1 fruit fly cellular context compared by ENCODE assay signal in the genomic region with DNA sequence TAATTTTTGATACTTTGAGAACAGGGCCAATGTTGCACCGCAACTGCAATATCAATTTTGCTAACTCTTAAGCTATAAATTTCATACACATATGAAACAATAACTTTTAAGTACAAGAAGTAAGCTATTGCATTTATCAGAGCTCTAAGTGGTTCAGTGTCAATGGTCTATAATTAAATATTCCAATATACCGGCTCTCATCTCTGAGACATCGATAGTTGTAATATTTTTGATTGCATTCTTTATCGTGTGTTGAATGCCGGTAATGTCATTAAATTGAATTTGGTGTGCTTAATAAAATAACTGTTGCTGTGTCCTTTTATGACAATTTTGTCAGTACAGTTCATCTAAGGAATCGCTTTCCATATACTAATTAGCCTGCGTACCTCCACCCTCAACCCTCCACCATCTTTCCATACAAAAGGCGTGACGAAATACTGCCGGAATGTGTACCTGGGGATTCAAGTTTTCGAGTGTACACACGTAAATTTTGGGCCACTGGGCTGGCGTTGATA.
TF ChIP-seq lines count a peak whose summit lies in the region.

A gene (plus strand): TSS at position 238 of the 515 bp plus-strand sequence.

TF ChIP-seq in whole organism, embryonic, 481 proteins besides CTCF, POLR2A, EP300 and RAD21 (continued from another document and continues in another):
- no peak for TF ChIP-seq cwo (GFP tag; optimal IDR thresholded peaks at IDR 0.05; lab: Kevin White, UChicago)
- TF ChIP-seq Atf6 (GFP tag; IDR thresholded peaks at IDR 0.05; lab: Robert Waterston, UW): no peak
- TF ChIP-seq Rx (GFP tag; IDR thresholded peaks at IDR 0.05; lab: Robert Waterston, UW): no peak
- TF ChIP-seq Bdp1 (GFP tag; optimal IDR thresholded peaks at IDR 0.05; lab: Kevin White, UChicago): no peak
- peak; percentile 19 for TF ChIP-seq HmgD (GFP tag; optimal IDR thresholded peaks at IDR 0.05; lab: Kevin White, UChicago)
- no peak for TF ChIP-seq BtbVII (GFP tag; optimal IDR thresholded peaks at IDR 0.05; lab: Kevin White, UChicago)
- TF ChIP-seq eve (GFP tag; optimal IDR thresholded peaks at IDR 0.05; lab: Kevin White, UChicago): peak in 1 of 2 experiments; percentile 60
- peak; percentile 45; the same call in 1 of the 3 replicates for TF ChIP-seq vnd (GFP tag; IDR thresholded peaks at IDR 0.05; lab: Robert Waterston, UW; ENCODE audit: partially characterized antibody)
- TF ChIP-seq scrt (GFP tag; optimal IDR thresholded peaks at IDR 0.05; lab: Kevin White, UChicago): peak; percentile 47
- no peak for TF ChIP-seq D19B (GFP tag; optimal IDR thresholded peaks at IDR 0.05; lab: Kevin White, UChicago)
- TF ChIP-seq unpg (GFP tag; optimal IDR thresholded peaks at IDR 0.05; lab: Kevin White, UChicago): no peak
- peak; percentile 49; the same call in 2 of the 3 replicates for TF ChIP-seq CG6791 (GFP tag; IDR thresholded peaks at IDR 0.05; lab: Robert Waterston, UW; ENCODE audit: partially characterized antibody)
- TF ChIP-seq Trl (optimal IDR thresholded peaks at IDR 0.05; lab: Kevin White, UChicago): no peak
- no peak for TF ChIP-seq Trl (GFP tag; optimal IDR thresholded peaks at IDR 0.05; lab: Kevin White, UChicago)
- TF ChIP-seq trem (tag; optimal IDR thresholded peaks at IDR 0.05; lab: Kevin White, UChicago): peak; percentile 44
- no peak for TF ChIP-seq CG7556 (GFP tag; optimal IDR thresholded peaks at IDR 0.05; lab: Kevin White, UChicago)
- no peak for TF ChIP-seq CoRest (tag; optimal IDR thresholded peaks at IDR 0.05; lab: Kevin White, UChicago)
- TF ChIP-seq CG6272 (GFP tag; IDR thresholded peaks at IDR 0.05; lab: Robert Waterston, UW): no peak
- TF ChIP-seq CG2129 (GFP tag; IDR thresholded peaks at IDR 0.05; lab: Robert Waterston, UW; ENCODE audit: partially characterized antibody): no peak
- no peak for TF ChIP-seq CG15514 (GFP tag; optimal IDR thresholded peaks at IDR 0.05; lab: Kevin White, UChicago)
- TF ChIP-seq Gug (GFP tag; IDR thresholded peaks at IDR 0.05; lab: Robert Waterston, UW): no peak
- no peak for TF ChIP-seq dati (GFP tag; IDR thresholded peaks at IDR 0.05; lab: Robert Waterston, UW)
- TF ChIP-seq CG1832 (GFP tag; optimal IDR thresholded peaks at IDR 0.05; lab: Kevin White, UChicago): no peak
- no peak for TF ChIP-seq HHEX (GFP tag; optimal IDR thresholded peaks at IDR 0.05; lab: Kevin White, UChicago)
- no peak for TF ChIP-seq Meics (GFP tag; optimal IDR thresholded peaks at IDR 0.05; lab: Kevin White, UChicago)
- TF ChIP-seq CG1602 (GFP tag; optimal IDR thresholded peaks at IDR 0.05; lab: Kevin White, UChicago): peak; percentile 17
- no peak for TF ChIP-seq schlank (tag; optimal IDR thresholded peaks at IDR 0.05; lab: Kevin White, UChicago)
- TF ChIP-seq CG17361 (GFP tag; IDR thresholded peaks at IDR 0.05; lab: Robert Waterston, UW): 0 out of 3 replicates have a peak, but pooled peaks have one; percentile 38
- TF ChIP-seq kah (GFP tag; optimal IDR thresholded peaks at IDR 0.05; lab: Kevin White, UChicago): no peak
- TF ChIP-seq rib (GFP tag; IDR thresholded peaks at IDR 0.05; lab: Robert Waterston, UW): no peak
- no peak for TF ChIP-seq lov (optimal IDR thresholded peaks at IDR 0.05; lab: Kevin White, UChicago)
- TF ChIP-seq lov (GFP tag; IDR thresholded peaks at IDR 0.05; lab: Robert Waterston, UW): no peak
- peak; percentile 23 for TF ChIP-seq Lhr (GFP tag; optimal IDR thresholded peaks at IDR 0.05; lab: Kevin White, UChicago)
- peak; percentile 79 for TF ChIP-seq MESR4 (GFP tag; optimal IDR thresholded peaks at IDR 0.05; lab: Kevin White, UChicago)
- no peak for TF ChIP-seq CG13894 (tag; optimal IDR thresholded peaks at IDR 0.05; lab: Kevin White, UChicago)
- no peak for TF ChIP-seq CG4404 (GFP tag; IDR thresholded peaks at IDR 0.05; lab: Robert Waterston, UW)
- TF ChIP-seq gsb (GFP tag; IDR thresholded peaks at IDR 0.05; lab: Robert Waterston, UW): no peak
- no peak for TF ChIP-seq CG13624 (GFP tag; optimal IDR thresholded peaks at IDR 0.05; lab: Kevin White, UChicago)
- no peak for TF ChIP-seq tup (GFP tag; optimal IDR thresholded peaks at IDR 0.05; lab: Kevin White, UChicago)
- TF ChIP-seq gem (tag; optimal IDR thresholded peaks at IDR 0.05; lab: Kevin White, UChicago): peak; percentile 32
- TF ChIP-seq so (GFP tag; IDR thresholded peaks at IDR 0.05; lab: Robert Waterston, UW): no peak
- peak; percentile 26 for TF ChIP-seq CG8089 (GFP tag; optimal IDR thresholded peaks at IDR 0.05; lab: Kevin White, UChicago)
- peak; percentile 82 for TF ChIP-seq wek (GFP tag; optimal IDR thresholded peaks at IDR 0.05; lab: Kevin White, UChicago)
- no peak for TF ChIP-seq CG7987 (GFP tag; optimal IDR thresholded peaks at IDR 0.05; lab: Kevin White, UChicago)
- no peak for TF ChIP-seq CG11560 (tag; IDR thresholded peaks at IDR 0.05; lab: Robert Waterston, UW)
- no peak for TF ChIP-seq CG4707 (GFP tag; optimal IDR thresholded peaks at IDR 0.05; lab: Kevin White, UChicago)
- no peak for TF ChIP-seq E2f2 (GFP tag; IDR thresholded peaks at IDR 0.05; lab: Robert Waterston, UW)
- no peak for TF ChIP-seq CG9609 (GFP tag; optimal IDR thresholded peaks at IDR 0.05; lab: Kevin White, UChicago)
- no peak for TF ChIP-seq CkIIα-i1 (GFP tag; IDR thresholded peaks at IDR 0.05; lab: Robert Waterston, UW)
- no peak for TF ChIP-seq ftz-f1 (GFP tag; optimal IDR thresholded peaks at IDR 0.05; lab: Kevin White, UChicago)
- no peak for TF ChIP-seq CG17328 (GFP tag; IDR thresholded peaks at IDR 0.05; lab: Robert Waterston, UW)
- no peak for TF ChIP-seq bcd (GFP tag; optimal IDR thresholded peaks at IDR 0.05; lab: Kevin White, UChicago)
- TF ChIP-seq usp (GFP tag; optimal IDR thresholded peaks at IDR 0.05; lab: Kevin White, UChicago): no peak
- no peak for TF ChIP-seq pho (GFP tag; optimal IDR thresholded peaks at IDR 0.05; lab: Kevin White, UChicago)
- no peak for TF ChIP-seq CG17829 (tag; optimal IDR thresholded peaks at IDR 0.05; lab: Kevin White, UChicago)
- no peak for TF ChIP-seq CG7271 (tag; optimal IDR thresholded peaks at IDR 0.05; lab: Kevin White, UChicago)
- no peak for TF ChIP-seq run (tag; optimal IDR thresholded peaks at IDR 0.05; lab: Kevin White, UChicago)
- TF ChIP-seq trh (GFP tag; optimal IDR thresholded peaks at IDR 0.05; lab: Kevin White, UChicago): no peak
- TF ChIP-seq tio (GFP tag; optimal IDR thresholded peaks at IDR 0.05; lab: Kevin White, UChicago): no peak
- TF ChIP-seq btn (GFP tag; optimal IDR thresholded peaks at IDR 0.05; lab: Kevin White, UChicago): no peak
- no peak for TF ChIP-seq CG12744 (GFP tag; optimal IDR thresholded peaks at IDR 0.05; lab: Kevin White, UChicago)
- no peak for TF ChIP-seq CG7928 (GFP tag; optimal IDR thresholded peaks at IDR 0.05; lab: Kevin White, UChicago)
- TF ChIP-seq org-1 (GFP tag; optimal IDR thresholded peaks at IDR 0.05; lab: Kevin White, UChicago): no peak
- TF ChIP-seq CG1603 (tag; optimal IDR thresholded peaks at IDR 0.05; lab: Kevin White, UChicago): peak; percentile 95
- no peak for TF ChIP-seq CG10274 (GFP tag; optimal IDR thresholded peaks at IDR 0.05; lab: Kevin White, UChicago)
- no peak for TF ChIP-seq ATbp (GFP tag; optimal IDR thresholded peaks at IDR 0.05; lab: Kevin White, UChicago)
- TF ChIP-seq MBD-R2 (GFP tag; IDR thresholded peaks at IDR 0.05; lab: Robert Waterston, UW): peak; percentile 44; the same call in 1 of the 2 replicates
- TF ChIP-seq Oli (tag; optimal IDR thresholded peaks at IDR 0.05; lab: Kevin White, UChicago): no peak
- peak; percentile 60 for TF ChIP-seq Bgb (GFP tag; IDR thresholded peaks at IDR 0.05; lab: Robert Waterston, UW; ENCODE audit: partially characterized antibody)
- TF ChIP-seq grau (tag; optimal IDR thresholded peaks at IDR 0.05; lab: Kevin White, UChicago): no peak
- no peak for TF ChIP-seq HmgZ (tag; optimal IDR thresholded peaks at IDR 0.05; lab: Kevin White, UChicago)
- TF ChIP-seq kni (GFP tag; optimal IDR thresholded peaks at IDR 0.05; lab: Kevin White, UChicago): no peak
- TF ChIP-seq Myb (GFP tag; optimal IDR thresholded peaks at IDR 0.05; lab: Kevin White, UChicago): no peak
- TF ChIP-seq CG3281 (GFP tag; optimal IDR thresholded peaks at IDR 0.05; lab: Kevin White, UChicago): no peak
- TF ChIP-seq ro (GFP tag; IDR thresholded peaks at IDR 0.05; lab: Robert Waterston, UW): no peak
- no peak for TF ChIP-seq Hr39 (optimal IDR thresholded peaks at IDR 0.05; lab: Kevin White, UChicago)
- TF ChIP-seq CG43689 (GFP tag; IDR thresholded peaks at IDR 0.05; lab: Robert Waterston, UW): no peak
- no peak for TF ChIP-seq dimm (GFP tag; IDR thresholded peaks at IDR 0.05; lab: Robert Waterston, UW)
- TF ChIP-seq B-H1 (GFP tag; IDR thresholded peaks at IDR 0.05; lab: Robert Waterston, UW): no peak
- TF ChIP-seq CG32772 (GFP tag; IDR thresholded peaks at IDR 0.05; lab: Robert Waterston, UW): no peak
- no peak for TF ChIP-seq esg (GFP tag; conservative IDR thresholded peaks at IDR 0.05; lab: Robert Waterston, UW)
- TF ChIP-seq CG17612 (GFP tag; IDR thresholded peaks at IDR 0.05; lab: Robert Waterston, UW): no peak
- TF ChIP-seq CG18619 (GFP tag; optimal IDR thresholded peaks at IDR 0.05; lab: Kevin White, UChicago): no peak
- TF ChIP-seq CG32767 (GFP tag; IDR thresholded peaks at IDR 0.05; lab: Robert Waterston, UW): peak; percentile 90
- no peak for TF ChIP-seq D (optimal IDR thresholded peaks at IDR 0.05; lab: Kevin White, UChicago)
- TF ChIP-seq D (GFP tag; optimal IDR thresholded peaks at IDR 0.05; lab: Kevin White, UChicago): no peak
- no peak for TF ChIP-seq fru (optimal IDR thresholded peaks at IDR 0.05; lab: Kevin White, UChicago)
- peak; percentile 30; the same call in 1 of the 2 replicates for TF ChIP-seq unc-4 (GFP tag; IDR thresholded peaks at IDR 0.05; lab: Robert Waterston, UW; ENCODE audit: partially characterized antibody)
- no peak for TF ChIP-seq Dip3 (GFP tag; optimal IDR thresholded peaks at IDR 0.05; lab: Kevin White, UChicago)
- TF ChIP-seq crc (GFP tag; optimal IDR thresholded peaks at IDR 0.05; lab: Kevin White, UChicago): no peak
- peak; percentile 41; the same call in 1 of the 4 replicates for TF ChIP-seq Dll (GFP tag; IDR thresholded peaks at IDR 0.05; lab: Robert Waterston, UW; ENCODE audit: partially characterized antibody)
- no peak for TF ChIP-seq dan (GFP tag; IDR thresholded peaks at IDR 0.05; lab: Robert Waterston, UW)
- no peak for TF ChIP-seq bbx (GFP tag; IDR thresholded peaks at IDR 0.05; lab: Robert Waterston, UW; ENCODE audit: partially characterized antibody)
- TF ChIP-seq Adf1 (GFP tag; IDR thresholded peaks at IDR 0.05; lab: Robert Waterston, UW): no peak
- no peak for TF ChIP-seq CG9437 (GFP tag; optimal IDR thresholded peaks at IDR 0.05; lab: Kevin White, UChicago)
- no peak for TF ChIP-seq NFAT (GFP tag; IDR thresholded peaks at IDR 0.05; lab: Robert Waterston, UW)
- TF ChIP-seq Sry-β (GFP tag; optimal IDR thresholded peaks at IDR 0.05; lab: Kevin White, UChicago): peak; percentile 20
- TF ChIP-seq CG14014 (GFP tag; IDR thresholded peaks at IDR 0.05; lab: Robert Waterston, UW): no peak
- TF ChIP-seq ems (GFP tag; optimal IDR thresholded peaks at IDR 0.05; lab: Kevin White, UChicago): no peak
- peak; percentile 3 for TF ChIP-seq lilli (GFP tag; optimal IDR thresholded peaks at IDR 0.05; lab: Kevin White, UChicago)
- TF ChIP-seq CG11723 (GFP tag; optimal IDR thresholded peaks at IDR 0.05; lab: Kevin White, UChicago): peak; percentile 86
- peak; percentile 31 for TF ChIP-seq CG2116 (GFP tag; optimal IDR thresholded peaks at IDR 0.05; lab: Kevin White, UChicago)
- TF ChIP-seq CHES-1-like (GFP tag; optimal IDR thresholded peaks at IDR 0.05; lab: Kevin White, UChicago): no peak
- TF ChIP-seq CG18262 (tag; optimal IDR thresholded peaks at IDR 0.05; lab: Kevin White, UChicago): no peak
- TF ChIP-seq az2 (GFP tag; optimal IDR thresholded peaks at IDR 0.05; lab: Kevin White, UChicago): no peak
- no peak for TF ChIP-seq sqz (GFP tag; optimal IDR thresholded peaks at IDR 0.05; lab: Kevin White, UChicago)
- TF ChIP-seq CG13287 (GFP tag; IDR thresholded peaks at IDR 0.05; lab: Robert Waterston, UW; ENCODE audit: partially characterized antibody): peak; percentile 32; the same call in 1 of the 2 replicates
- no peak for TF ChIP-seq CG14667 (GFP tag; IDR thresholded peaks at IDR 0.05; lab: Robert Waterston, UW)
- TF ChIP-seq dmrt99B (tag; optimal IDR thresholded peaks at IDR 0.05; lab: Kevin White, UChicago): no peak
- no peak for TF ChIP-seq br (optimal IDR thresholded peaks at IDR 0.05; lab: Kevin White, UChicago)
- no peak for TF ChIP-seq CG4730 (GFP tag; IDR thresholded peaks at IDR 0.05; lab: Robert Waterston, UW)
- TF ChIP-seq Atf-2 (GFP tag; optimal IDR thresholded peaks at IDR 0.05; lab: Kevin White, UChicago): no peak
- no peak for TF ChIP-seq CG3407 (GFP tag; optimal IDR thresholded peaks at IDR 0.05; lab: Kevin White, UChicago)
- no peak for TF ChIP-seq CG6683 (GFP tag; optimal IDR thresholded peaks at IDR 0.05; lab: Kevin White, UChicago)
- no peak for TF ChIP-seq yki (optimal IDR thresholded peaks at IDR 0.05; lab: Kevin White, UChicago)
- no peak for TF ChIP-seq CG11093 (GFP tag; IDR thresholded peaks at IDR 0.05; lab: Robert Waterston, UW)
- TF ChIP-seq crp (GFP tag; optimal IDR thresholded peaks at IDR 0.05; lab: Kevin White, UChicago): no peak
- TF ChIP-seq peb (GFP tag; IDR thresholded peaks at IDR 0.05; lab: Robert Waterston, UW): no peak
- no peak for TF ChIP-seq ken (GFP tag; IDR thresholded peaks at IDR 0.05; lab: Robert Waterston, UW)
- TF ChIP-seq CG3838 (GFP tag; optimal IDR thresholded peaks at IDR 0.05; lab: Kevin White, UChicago): no peak
- peak; percentile 67 for TF ChIP-seq pfk (GFP tag; optimal IDR thresholded peaks at IDR 0.05; lab: Kevin White, UChicago)
- TF ChIP-seq CG3847 (GFP tag; IDR thresholded peaks at IDR 0.05; lab: Robert Waterston, UW): no peak
- no peak for TF ChIP-seq gro (GFP tag; optimal IDR thresholded peaks at IDR 0.05; lab: Kevin White, UChicago)
- TF ChIP-seq CG7357 (GFP tag; IDR thresholded peaks at IDR 0.05; lab: Robert Waterston, UW): peak; percentile 95
- no peak for TF ChIP-seq ac (GFP tag; optimal IDR thresholded peaks at IDR 0.05; lab: Kevin White, UChicago)
- no peak for TF ChIP-seq sr (GFP tag; IDR thresholded peaks at IDR 0.05; lab: Robert Waterston, UW)
- TF ChIP-seq CG10565 (GFP tag; optimal IDR thresholded peaks at IDR 0.05; lab: Kevin White, UChicago): no peak
- no peak for TF ChIP-seq HLH3B (GFP tag; IDR thresholded peaks at IDR 0.05; lab: Robert Waterston, UW)
- TF ChIP-seq Antp (GFP tag; optimal IDR thresholded peaks at IDR 0.05; lab: Kevin White, UChicago): no peak
- TF ChIP-seq CG4820 (GFP tag; optimal IDR thresholded peaks at IDR 0.05; lab: Kevin White, UChicago): no peak
- no peak for TF ChIP-seq shn (GFP tag; optimal IDR thresholded peaks at IDR 0.05; lab: Kevin White, UChicago)
- TF ChIP-seq Ets65A (GFP tag; lab: Kevin White, UChicago): no peak
